Worm (Caenorhabditis elegans) whole organism, late embryonic: ENCODE data around the gene K01A2.5.

Source experiments
- C38D4.7 ChIP-seq: fragments of 200-800 bp; sonication (Bioruptor generic); optimal IDR thresholded peaks from 2 replicates; lab custom pipeline; 2018; ENCODE audit warnings: mild to moderate bottlenecking, missing genetic modification characterization, moderate library complexity, missing compliant biosample characterization
- K02D7.2 ChIP-seq: sonication (generic microtip); optimal IDR thresholded peaks from 2 replicates; lab custom pipeline; 2017; ENCODE audit warnings: mild to moderate bottlenecking, missing genetic modification characterization, missing compliant biosample characterization
- T23F11.4 ChIP-seq: fragments of 200-800 bp; sonication (Bioruptor generic); optimal IDR thresholded peaks from 2 replicates; lab custom pipeline; 2018; ENCODE audit warnings: mild to moderate bottlenecking, missing genetic modification characterization, missing compliant biosample characterization
- Y22D7AL.16 ChIP-seq: sonication (generic microtip); optimal IDR thresholded peaks from 2 replicates; lab custom pipeline; 2016; ENCODE audit warnings: missing genetic modification characterization, missing compliant biosample characterization
- ama-1 ChIP-seq: fragments of 150-350 bp; optimal IDR thresholded peaks from 2 replicates; lab custom pipeline; 2014
- ceh-14 ChIP-seq: sonication (generic microtip); optimal IDR thresholded peaks from 2 replicates; lab custom pipeline; 2016; ENCODE audit warnings: missing genotype, missing genetic modification characterization, missing compliant biosample characterization
- ceh-2 ChIP-seq: sonication (generic microtip); optimal IDR thresholded peaks from 2 replicates; lab custom pipeline; 2016; ENCODE audit warnings: missing genotype, missing genetic modification characterization, missing compliant biosample characterization
- ceh-22 ChIP-seq: sonication (generic microtip); optimal IDR thresholded peaks from 2 replicates; lab custom pipeline; 2017; ENCODE audit warnings: missing biosample characterization, missing genetic modification characterization
- ceh-24 ChIP-seq: sonication (generic microtip); optimal IDR thresholded peaks from 2 replicates; lab custom pipeline; 2016; ENCODE audit warnings: mild to moderate bottlenecking, missing genetic modification characterization, missing compliant biosample characterization
- ceh-34 ChIP-seq: sonication (generic microtip); optimal IDR thresholded peaks from 2 replicates; lab custom pipeline; 2016; ENCODE audit warnings: mild to moderate bottlenecking, missing genetic modification characterization, missing compliant biosample characterization
- ceh-6 ChIP-seq: fragments of 200-800 bp; sonication (Bioruptor generic); optimal IDR thresholded peaks from 2 replicates; lab custom pipeline; 2018; ENCODE audit warnings: mild to moderate bottlenecking, missing genetic modification characterization, missing compliant biosample characterization
- ceh-9 ChIP-seq: sonication (generic microtip); optimal IDR thresholded peaks from 2 replicates; lab custom pipeline; 2016; ENCODE audit warnings: mild to moderate bottlenecking, missing genetic modification characterization, inconsistent platforms, missing compliant biosample characterization
- elt-2 ChIP-seq: sonication (generic microtip); optimal IDR thresholded peaks from 2 replicates; lab custom pipeline; 2016; ENCODE audit warnings: missing genetic modification reagents, missing genetic modification characterization, missing compliant biosample characterization
- elt-4 ChIP-seq: sonication (generic microtip); optimal IDR thresholded peaks from 2 replicates; lab custom pipeline; 2016; ENCODE audit warnings: missing genetic modification characterization, missing compliant biosample characterization
- fax-1 ChIP-seq: sonication (generic microtip); optimal IDR thresholded peaks from 2 replicates; lab custom pipeline; 2016; ENCODE audit warnings: missing genotype, missing genetic modification characterization, missing compliant biosample characterization
- fkh-10 ChIP-seq: fragments of 150-350 bp; optimal IDR thresholded peaks from 2 replicates; lab custom pipeline; 2014; ENCODE audit warnings: missing biosample characterization, missing genetic modification reagents, missing genetic modification characterization
- hlh-15 ChIP-seq: sonication (generic microtip); optimal IDR thresholded peaks from 2 replicates; lab custom pipeline; 2016; ENCODE audit warnings: missing genetic modification characterization, missing compliant biosample characterization
- hlh-30 ChIP-seq: sonication (generic microtip); optimal IDR thresholded peaks from 2 replicates; lab custom pipeline; 2017; ENCODE audit warnings: antibody characterized with exemption, missing genetic modification characterization, missing compliant biosample characterization; ENCODE audit not compliant: insufficient read depth
- hlh-8 ChIP-seq: sonication (generic microtip); optimal IDR thresholded peaks from 2 replicates; lab custom pipeline; 2016; ENCODE audit warnings: missing genotype, missing genetic modification characterization, missing compliant biosample characterization
- lin-11 ChIP-seq: fragments of 200-800 bp; sonication (Bioruptor generic); optimal IDR thresholded peaks from 2 replicates; lab custom pipeline; 2018; ENCODE audit warnings: mild to moderate bottlenecking, missing genetic modification characterization, missing compliant biosample characterization
- madf-2 ChIP-seq: sonication (generic microtip); optimal IDR thresholded peaks from 2 replicates; lab custom pipeline; 2017; ENCODE audit warnings: missing genetic modification characterization, missing compliant biosample characterization
- mec-3 ChIP-seq: sonication (generic microtip); optimal IDR thresholded peaks from 2 replicates; lab custom pipeline; 2016; ENCODE audit warnings: borderline replicate concordance, missing genetic modification characterization, missing compliant biosample characterization
- pag-3 ChIP-seq: sonication (generic microtip); optimal IDR thresholded peaks from 2 replicates; lab custom pipeline; 2016; ENCODE audit warnings: missing compliant biosample characterization, missing genetic modification characterization, borderline replicate concordance
- pat-9 ChIP-seq: fragments of 200-800 bp; sonication (Bioruptor generic); optimal IDR thresholded peaks from 2 replicates; lab custom pipeline; 2018; ENCODE audit warnings: mild to moderate bottlenecking, missing genetic modification characterization, moderate library complexity, missing compliant biosample characterization
- pqm-1 ChIP-seq: sonication (generic microtip); optimal IDR thresholded peaks from 2 replicates; lab custom pipeline; 2016; ENCODE audit warnings: missing genetic modification characterization, missing compliant biosample characterization
- pros-1 ChIP-seq: fragments of 150-350 bp; optimal IDR thresholded peaks from 2 replicates; lab custom pipeline; 2014; ENCODE audit warnings: missing biosample characterization, missing genetic modification reagents, missing genetic modification characterization
- ref-2 ChIP-seq: sonication (generic microtip); optimal IDR thresholded peaks from 2 replicates; lab custom pipeline; 2016; ENCODE audit warnings: missing genetic modification characterization, missing compliant biosample characterization
- rnt-1 ChIP-seq: sonication (generic microtip); optimal IDR thresholded peaks from 2 replicates; lab custom pipeline; 2016; ENCODE audit warnings: missing genetic modification characterization, missing compliant biosample characterization
- sox-2 ChIP-seq: fragments of 200-800 bp; sonication (Bioruptor generic); IDR thresholded peaks from 2 replicates; pipeline ENCODE4 v1.3.6; 2022; ENCODE audit warnings: missing genetic modification reagents, missing genetic modification characterization, missing compliant biosample characterization
- syd-9 ChIP-seq: sonication (generic microtip); optimal IDR thresholded peaks from 2 replicates; lab custom pipeline; 2016; ENCODE audit warnings: mild to moderate bottlenecking, missing genetic modification characterization, moderate library complexity, missing compliant biosample characterization
- tbx-2 ChIP-seq: sonication (generic microtip); optimal IDR thresholded peaks from 2 replicates; lab custom pipeline; 2016; ENCODE audit warnings: missing genetic modification characterization, missing compliant biosample characterization
- tbx-7 ChIP-seq: sonication (generic microtip); optimal IDR thresholded peaks from 2 replicates; lab custom pipeline; 2016; ENCODE audit warnings: missing genotype, missing genetic modification characterization, missing compliant biosample characterization
- ttx-3 ChIP-seq: sonication (generic microtip); optimal IDR thresholded peaks from 2 replicates; lab custom pipeline; 2016; ENCODE audit warnings: missing genetic modification reagents, missing genetic modification characterization, missing compliant biosample characterization
- unc-3 ChIP-seq, 2 experiments: fragments of 200-800 bp in 1 of 2; sonication (Bioruptor generic) in 1 of 2; sonication (generic microtip) in 1 of 2; conservative IDR thresholded peaks in 1 of 2; optimal IDR thresholded peaks in 1 of 2; 2 replicates each; pipeline versions ENCODE4 v1.3.6 to Lab custom; 2016 to 2022; ENCODE audit warnings: missing compliant biosample characterization in 2 of 2, missing genetic modification characterization in 2 of 2, missing genetic modification reagents in 1 of 2
- unc-55 ChIP-seq: sonication (generic microtip); optimal IDR thresholded peaks from 2 replicates; lab custom pipeline; 2017; ENCODE audit warnings: missing biosample characterization, missing genetic modification reagents, missing genetic modification characterization
- unc-86 ChIP-seq: sonication (generic microtip); optimal IDR thresholded peaks from 2 replicates; lab custom pipeline; 2016; ENCODE audit warnings: missing genetic modification characterization, missing compliant biosample characterization

Gene K01A2.5

DNA sequence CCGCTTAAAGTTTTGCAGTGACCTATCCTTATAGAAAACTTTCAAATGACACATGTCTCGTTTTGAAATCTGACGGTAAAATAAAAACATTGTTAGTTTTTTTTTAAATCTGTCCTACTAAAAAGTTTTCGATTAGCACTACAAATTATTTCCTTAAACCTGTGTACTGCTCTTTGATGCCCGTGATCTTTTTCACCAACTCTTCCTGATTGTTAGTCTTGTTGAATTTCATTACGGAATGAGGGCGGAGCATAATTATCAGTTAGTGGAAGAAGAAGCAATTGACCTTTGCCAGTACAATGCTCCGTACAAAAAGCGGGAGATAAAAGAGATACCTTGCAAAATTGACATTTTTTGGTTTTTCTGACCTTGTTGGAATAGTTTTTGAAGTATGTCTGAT, 6.1 kb downstream of the K01A2.5 start, which contains the start of gene K01A2.4:
K01A2.4 (plus strand) TSS at position 301 of the 400 bp plus-strand sequence.
- TF ChIP-seq ceh-22 (tag; lab: Kevin White, UChicago): no peak

DNA sequence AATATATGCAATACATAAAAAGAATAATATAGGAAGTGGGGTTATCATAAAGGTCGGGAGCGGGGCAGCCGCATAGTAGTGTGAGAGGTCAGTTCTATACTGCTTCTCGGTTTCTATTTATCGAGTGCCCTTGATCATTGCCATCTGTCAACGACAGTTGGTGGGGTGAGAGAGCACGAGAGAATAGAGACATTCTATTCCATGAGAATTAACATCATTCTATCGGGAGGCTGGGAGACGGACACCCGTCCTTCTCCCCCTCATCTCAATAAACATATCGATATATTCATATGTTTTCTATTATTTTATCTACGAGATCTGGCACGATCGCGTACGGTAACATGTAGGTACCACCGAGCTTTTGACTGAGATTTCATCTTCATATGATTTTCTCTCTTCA, 11.0 kb downstream of the K01A2.5 start, which contains the start of gene mps-2:
mps-2 (minus strand) TSS at position 101 of the 400 bp plus-strand sequence.
- peak; percentile 9 for TF ChIP-seq unc-55 (GFP tag; lab: Kevin White, UChicago)

DNA sequence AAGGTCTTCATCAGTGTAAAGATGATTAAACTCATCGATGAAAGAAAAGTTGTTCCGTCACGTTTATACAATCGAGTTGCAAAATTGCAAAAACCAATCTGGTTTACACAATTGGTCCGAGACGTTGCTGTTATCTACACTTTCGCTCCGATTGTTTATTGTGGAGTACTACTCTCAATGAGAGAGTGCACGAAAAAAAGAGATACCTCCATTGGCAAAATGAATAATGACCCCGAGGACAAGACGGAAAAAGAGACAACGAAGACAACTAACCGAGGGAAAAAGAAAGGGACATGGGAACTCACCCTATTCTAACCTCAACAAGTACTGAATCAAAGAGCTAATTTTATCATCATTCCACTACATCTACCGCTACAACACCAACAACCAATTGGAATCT, 12.5 kb downstream of the K01A2.5 start:
- peak; percentile 66 for TF ChIP-seq elt-2 (tag; lab: Kevin White, UChicago)
- no peak for TF ChIP-seq ceh-34 (tag; lab: Kevin White, UChicago)
- TF ChIP-seq rnt-1 (tag; lab: Kevin White, UChicago): peak; percentile 15
- TF ChIP-seq unc-55 (GFP tag; lab: Kevin White, UChicago): peak; percentile 65
- TF ChIP-seq ref-2 (tag; lab: Kevin White, UChicago): peak; percentile 18

DNA sequence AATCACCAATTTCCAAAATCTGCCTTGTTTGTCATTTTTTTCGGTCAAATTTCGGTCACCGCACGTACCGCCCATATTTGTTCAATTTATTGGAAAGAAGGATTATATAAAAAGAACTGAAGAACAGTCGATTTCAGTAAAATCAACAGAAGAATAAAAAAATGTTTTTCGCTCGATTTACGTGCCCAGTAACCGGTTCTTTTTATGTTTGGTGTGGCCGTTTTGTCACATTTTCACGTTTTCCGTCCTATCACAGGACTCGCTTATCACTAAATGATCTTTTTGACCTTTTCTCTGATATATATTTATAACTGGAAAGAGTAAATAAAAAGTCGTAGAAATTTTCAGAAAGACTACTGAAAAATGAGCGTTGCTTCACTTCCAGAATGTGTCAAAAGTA, 18.4 kb downstream of the K01A2.5 start, which contains the start of gene far-7:
far-7 (plus strand) TSS at position 331 of the 400 bp plus-strand sequence.
- TF ChIP-seq ama-1 (lab: Kevin White, UChicago) (no peak), ceh-24 (tag; lab: Kevin White, UChicago) (no peak), Y22D7AL.16 (tag; lab: Kevin White, UChicago) (no peak), fax-1 (tag; lab: Kevin White, UChicago) (no peak), ceh-14 (tag; lab: Kevin White, UChicago) (no peak), T23F11.4 (GFP tag; lab: Kevin White, UChicago) (no peak), hlh-30 (tag; lab: Kevin White, UChicago) (no peak), K02D7.2 (tag; lab: Kevin White, UChicago) (no peak), hlh-15 (tag; lab: Kevin White, UChicago) (no peak), ceh-2 (tag; lab: Kevin White, UChicago) (no peak), unc-3 (GFP tag; conservative IDR thresholded peaks at IDR 0.05; lab: Robert Waterston, UW) (no peak), unc-3 (tag; optimal IDR thresholded peaks at IDR 0.05; lab: Kevin White, UChicago) (no peak), tbx-2 (tag; lab: Kevin White, UChicago) (no peak), ceh-6 (GFP tag; lab: Kevin White, UChicago) (no peak), hlh-8 (tag; lab: Kevin White, UChicago) (no peak), pros-1 (tag; lab: Kevin White, UChicago) (no peak), unc-55 (GFP tag; lab: Kevin White, UChicago) (no peak), tbx-7 (tag; lab: Kevin White, UChicago) (no peak)

DNA sequence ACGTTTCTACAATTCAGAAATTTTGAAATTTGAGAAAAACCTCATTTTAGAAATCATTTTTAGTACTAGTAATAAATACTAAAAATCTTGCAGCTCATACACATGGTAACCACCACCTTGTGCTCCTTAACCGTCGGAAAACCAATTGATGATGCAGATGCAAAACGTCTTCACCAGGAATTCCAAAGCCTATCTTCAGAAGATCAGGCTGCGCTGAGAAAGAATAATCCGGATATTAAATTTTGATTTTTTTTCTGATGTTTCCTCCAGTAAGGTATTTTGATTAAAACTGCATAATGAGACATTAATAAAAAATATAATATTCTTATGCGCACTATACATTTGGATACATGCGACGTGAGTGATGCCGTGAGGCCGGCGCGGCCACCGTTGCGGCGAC, 19.7 kb downstream of the K01A2.5 start:
- TF ChIP-seq C38D4.7: no peak
- no peak for TF ChIP-seq ceh-14 (tag; lab: Kevin White, UChicago)
- no peak for TF ChIP-seq T23F11.4 (GFP tag; lab: Kevin White, UChicago)
- no peak for TF ChIP-seq hlh-8 (tag; lab: Kevin White, UChicago)
- TF ChIP-seq ttx-3: no peak
- no peak for TF ChIP-seq Y22D7AL.16 (tag; lab: Kevin White, UChicago)
- TF ChIP-seq madf-2 (tag; lab: Kevin White, UChicago): no peak
- no peak for TF ChIP-seq ceh-9 (tag; lab: Kevin White, UChicago)
- TF ChIP-seq ceh-22 (tag; lab: Kevin White, UChicago): no peak
- no peak for TF ChIP-seq hlh-30 (tag; lab: Kevin White, UChicago)
- no peak for TF ChIP-seq K02D7.2 (tag; lab: Kevin White, UChicago)
- no peak for TF ChIP-seq elt-2 (tag; lab: Kevin White, UChicago)
- no peak for TF ChIP-seq fkh-10 (GFP tag; lab: Kevin White, UChicago)
- no peak for TF ChIP-seq pqm-1 (tag; lab: Kevin White, UChicago)
- TF ChIP-seq pag-3 (tag; lab: Kevin White, UChicago): no peak

DNA sequence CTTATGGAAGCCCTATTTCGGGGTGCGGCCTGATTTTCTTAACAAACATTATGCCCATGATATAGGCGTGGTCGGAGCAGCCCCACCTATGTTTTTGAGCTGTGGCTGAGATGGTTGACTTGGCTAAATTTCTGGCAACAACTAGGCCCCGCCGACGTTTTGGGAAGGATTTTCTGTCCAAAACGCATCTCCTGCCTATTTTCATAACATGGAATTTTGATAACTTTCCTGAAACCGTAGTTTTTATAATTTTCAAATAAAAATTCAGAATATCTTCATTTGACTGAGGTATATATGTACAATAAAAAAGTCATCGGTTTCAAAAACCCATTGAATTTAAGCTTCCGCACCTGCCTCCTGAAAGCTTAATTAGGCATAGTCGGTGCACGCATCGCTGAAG, 20.1 kb downstream of the K01A2.5 start:
- TF ChIP-seq pros-1 (tag; lab: Kevin White, UChicago): no peak
- TF ChIP-seq sox-2 (GFP tag; lab: Robert Waterston, UW): no peak
- TF ChIP-seq lin-11: no peak
- no peak for TF ChIP-seq elt-4 (tag; lab: Kevin White, UChicago)
- no peak for TF ChIP-seq pat-9 (tag; lab: Kevin White, UChicago)
- no peak for TF ChIP-seq unc-86
- no peak for TF ChIP-seq mec-3 (tag; lab: Kevin White, UChicago)
- no peak for TF ChIP-seq syd-9
